Fruit fly (Drosophila melanogaster) whole organism, embryonic: Measurements from ENCODE around the gene CG4025.

Source experiments
- ATbp ChIP-seq: fragments of 200-800 bp; sonication (Bioruptor generic); optimal IDR thresholded peaks from 2 replicates; lab custom pipeline; 2017; ENCODE audit warnings: missing biosample characterization, mild to moderate bottlenecking, missing genetic modification characterization, missing genetic modification reagents
- Atf-2 ChIP-seq: fragments of 200-800 bp; sonication (Bioruptor generic); optimal IDR thresholded peaks from 2 replicates; lab custom pipeline; 2016; ENCODE audit warnings: missing biosample characterization, missing genetic modification characterization
- B-H1 ChIP-seq: fragments of 200-800 bp; sonication (Bioruptor generic); IDR thresholded peaks from 3 replicates; pipeline ENCODE4 v1.3.6; 2022; ENCODE audit warnings: missing biosample characterization, missing genetic modification characterization
- CG10267 ChIP-seq: fragments of 200-800 bp; sonication (Bioruptor generic); optimal IDR thresholded peaks from 2 replicates; lab custom pipeline; 2018; ENCODE audit warnings: missing biosample characterization, mild to moderate bottlenecking, missing genetic modification characterization, moderate library complexity
- CG11247 ChIP-seq: fragments of 200-800 bp; sonication (Bioruptor generic); IDR thresholded peaks from 2 replicates; pipeline ENCODE4 v1.3.6; 2022; ENCODE audit warnings: missing biosample characterization, missing genetic modification characterization
- CG12236 ChIP-seq: fragments of 200-800 bp; sonication (Bioruptor generic); optimal IDR thresholded peaks from 2 replicates; lab custom pipeline; 2016; ENCODE audit warnings: missing biosample characterization, missing genetic modification characterization
- CG14860 ChIP-seq: fragments of 200-800 bp; sonication (Bioruptor generic); IDR thresholded peaks from 3 replicates; pipeline ENCODE4 v1.3.6; 2022; ENCODE audit warnings: missing biosample characterization, missing genetic modification characterization; ENCODE audit not compliant: partially characterized antibody
- CG15011 ChIP-seq: fragments of 200-800 bp; sonication (Bioruptor generic); optimal IDR thresholded peaks from 3 replicates; lab custom pipeline; 2018; ENCODE audit warnings: missing biosample characterization, mild to moderate bottlenecking, missing genetic modification characterization
- CG15601 ChIP-seq: fragments of 200-800 bp; sonication (Bioruptor generic); optimal IDR thresholded peaks from 3 replicates; lab custom pipeline; 2019; ENCODE audit warnings: missing biosample characterization, mild to moderate bottlenecking, missing genetic modification characterization, moderate library complexity
- CG17912 ChIP-seq: fragments of 200-800 bp; sonication (Bioruptor generic); optimal IDR thresholded peaks from 2 replicates; lab custom pipeline; 2018; ENCODE audit warnings: missing biosample characterization, mild to moderate bottlenecking, missing genetic modification characterization
- CG18619 ChIP-seq: fragments of 200-800 bp; sonication (Bioruptor generic); optimal IDR thresholded peaks from 3 replicates; lab custom pipeline; 2017; ENCODE audit warnings: missing biosample characterization, mild to moderate bottlenecking, missing genetic modification characterization
- CG18764 ChIP-seq: fragments of 200-800 bp; sonication (Bioruptor generic); optimal IDR thresholded peaks from 3 replicates; lab custom pipeline; 2016; ENCODE audit warnings: missing biosample characterization, missing genetic modification characterization
- CG31388 ChIP-seq: fragments of 200-800 bp; sonication (Bioruptor generic); optimal IDR thresholded peaks from 2 replicates; lab custom pipeline; 2016; ENCODE audit warnings: missing biosample characterization, missing genetic modification characterization
- CG33557 ChIP-seq: fragments of 200-800 bp; sonication (Bioruptor generic); optimal IDR thresholded peaks from 2 replicates; lab custom pipeline; 2019; ENCODE audit warnings: missing biosample characterization, mild to moderate bottlenecking, missing genetic modification characterization, moderate library complexity
- CG3726 ChIP-seq: fragments of 200-800 bp; sonication (Bioruptor generic); IDR thresholded peaks from 3 replicates; pipeline ENCODE4, ENCODE4 v1.3.6; 2022; ENCODE audit warnings: missing biosample characterization, missing genetic modification characterization
- CG4730 ChIP-seq: fragments of 200-800 bp; sonication (Bioruptor generic); IDR thresholded peaks from 2 replicates; pipeline ENCODE4 v1.3.6; 2022; ENCODE audit warnings: missing biosample characterization, missing genetic modification characterization
- CG9727 ChIP-seq: fragments of 200-800 bp; sonication (Bioruptor generic); optimal IDR thresholded peaks from 3 replicates; lab custom pipeline; 2017; ENCODE audit warnings: missing biosample characterization, mild to moderate bottlenecking, missing genetic modification characterization
- CG9817 ChIP-seq: fragments of 200-800 bp; sonication (Bioruptor generic); optimal IDR thresholded peaks from 2 replicates; lab custom pipeline; 2018; ENCODE audit warnings: missing biosample characterization, mild to moderate bottlenecking, missing genetic modification characterization, moderate library complexity
- CTCF ChIP-seq: fragments of 200-800 bp; sonication (Bioruptor generic); optimal IDR thresholded peaks from 2 replicates; lab custom pipeline; 2017; ENCODE audit warnings: missing biosample characterization, mild to moderate bottlenecking, missing genetic modification characterization, moderate library complexity
- Dbx ChIP-seq: fragments of 200-800 bp; sonication (Bioruptor generic); IDR thresholded peaks from 3 replicates; pipeline ENCODE4 v1.3.6; 2022; ENCODE audit warnings: missing biosample characterization, missing genetic modification characterization
- Dfd ChIP-seq, 2 experiments: fragments of >200 bp; optimal IDR thresholded peaks; 2 replicates each; lab custom pipeline; 2017; ENCODE audit warnings: missing biosample characterization in 2 of 2, missing genetic modification characterization in 2 of 2
- E2f1 ChIP-seq: fragments of 200-800 bp; sonication (Bioruptor generic); IDR thresholded peaks from 2 replicates; pipeline ENCODE4 v1.3.6; 2022; ENCODE audit warnings: missing biosample characterization, missing genetic modification characterization
- ERR ChIP-seq: fragments of 200-800 bp; sonication (Bioruptor generic); optimal IDR thresholded peaks from 2 replicates; lab custom pipeline; 2016; ENCODE audit warnings: missing biosample characterization, missing genetic modification characterization
- Fer1 ChIP-seq: fragments of 200-800 bp; sonication (Bioruptor generic); optimal IDR thresholded peaks from 2 replicates; lab custom pipeline; 2017; ENCODE audit warnings: missing biosample characterization, mild to moderate bottlenecking, missing genetic modification characterization
- HmgD ChIP-seq: fragments of 200-800 bp; sonication (Bioruptor generic); optimal IDR thresholded peaks from 3 replicates; lab custom pipeline; 2016; ENCODE audit warnings: missing biosample characterization, missing genetic modification characterization
- Mes4 ChIP-seq: fragments of 200-800 bp; sonication (Bioruptor generic); optimal IDR thresholded peaks from 2 replicates; lab custom pipeline; 2016; ENCODE audit warnings: missing biosample characterization, missing genetic modification characterization
- NK7.1 ChIP-seq: fragments of 200-800 bp; sonication (Bioruptor generic); optimal IDR thresholded peaks from 3 replicates; lab custom pipeline; 2016; ENCODE audit warnings: missing biosample characterization, missing genetic modification characterization
- Nf-YC ChIP-seq: fragments of 200-800 bp; optimal IDR thresholded peaks from 3 replicates; lab custom pipeline; 2019; ENCODE audit warnings: missing biosample characterization, mild to moderate bottlenecking, missing genetic modification characterization, moderate library complexity
- Poxn ChIP-seq: fragments of 200-800 bp; sonication (Bioruptor generic); IDR thresholded peaks from 2 replicates; pipeline ENCODE4 v1.3.6; 2022; ENCODE audit warnings: missing biosample characterization, missing genetic modification characterization
- Rx ChIP-seq: fragments of 200-800 bp; sonication (Bioruptor generic); IDR thresholded peaks from 2 replicates; pipeline ENCODE4 v1.3.6; 2022; ENCODE audit warnings: missing biosample characterization, missing genetic modification characterization
- Stat92E ChIP-seq, 3 experiments: fragments of >200 bp in 2 of 3; fragments of 200-800 bp in 1 of 3; sonication (Bioruptor generic) in 1 of 3; optimal IDR thresholded peaks; 2 replicates each; lab custom pipeline; 2017 to 2019; ENCODE audit warnings: missing biosample characterization in 3 of 3, missing genetic modification characterization in 3 of 3, mild to moderate bottlenecking in 1 of 3, moderate library complexity in 1 of 3
- Usf ChIP-seq: fragments of 200-800 bp; sonication (Bioruptor generic); optimal IDR thresholded peaks from 2 replicates; lab custom pipeline; 2017; ENCODE audit warnings: missing genotype, missing biosample characterization, missing genetic modification characterization
- ab ChIP-seq: fragments of 200-800 bp; sonication (Bioruptor generic); optimal IDR thresholded peaks from 2 replicates; lab custom pipeline; 2016; ENCODE audit warnings: missing biosample characterization, missing genetic modification characterization
- aop ChIP-seq: fragments of 200-800 bp; sonication (Bioruptor generic); IDR thresholded peaks from 2 replicates; pipeline ENCODE4 v1.3.6; 2022; ENCODE audit warnings: missing biosample characterization, missing genetic modification characterization
- bab2 ChIP-seq: fragments of 200-800 bp; sonication (Bioruptor generic); optimal IDR thresholded peaks from 2 replicates; lab custom pipeline; 2016; ENCODE audit warnings: missing biosample characterization, missing genetic modification characterization
- cwo ChIP-seq: fragments of 200-800 bp; sonication (Bioruptor generic); optimal IDR thresholded peaks from 3 replicates; lab custom pipeline; 2017; ENCODE audit warnings: missing biosample characterization, missing genetic modification characterization, mild to moderate bottlenecking, moderate library complexity, missing genetic modification reagents
- dati ChIP-seq: fragments of 200-800 bp; sonication (Bioruptor generic); IDR thresholded peaks from 2 replicates; pipeline ENCODE4 v1.3.6; 2022; ENCODE audit warnings: missing biosample characterization, missing genetic modification characterization
- disco-r ChIP-seq: fragments of 200-800 bp; sonication (Bioruptor generic); optimal IDR thresholded peaks from 2 replicates; lab custom pipeline; 2016; ENCODE audit warnings: missing biosample characterization, missing genetic modification characterization
- fu2 ChIP-seq: fragments of 200-800 bp; sonication (Bioruptor generic); optimal IDR thresholded peaks from 2 replicates; lab custom pipeline; 2016; ENCODE audit warnings: missing biosample characterization, missing genetic modification characterization
- grau ChIP-seq: fragments of 200-800 bp; optimal IDR thresholded peaks from 3 replicates; lab custom pipeline; 2019; ENCODE audit warnings: missing biosample characterization, mild to moderate bottlenecking, missing genetic modification characterization, moderate library complexity
- gsb-n ChIP-seq: fragments of 200-800 bp; sonication (Bioruptor generic); optimal IDR thresholded peaks from 3 replicates; lab custom pipeline; 2018; ENCODE audit warnings: missing biosample characterization, mild to moderate bottlenecking, missing genetic modification characterization
- hbn ChIP-seq: fragments of 200-800 bp; sonication (Bioruptor generic); IDR thresholded peaks from 2 replicates; pipeline ENCODE4 v1.3.6; 2022; ENCODE audit warnings: missing biosample characterization, missing genetic modification characterization; ENCODE audit not compliant: partially characterized antibody
- kah ChIP-seq: fragments of 200-800 bp; sonication (Bioruptor generic); optimal IDR thresholded peaks from 2 replicates; lab custom pipeline; 2018; ENCODE audit warnings: missing biosample characterization, mild to moderate bottlenecking, missing genetic modification characterization
- maf-S ChIP-seq: fragments of 200-800 bp; sonication (Bioruptor generic); optimal IDR thresholded peaks from 2 replicates; lab custom pipeline; 2016; ENCODE audit warnings: missing biosample characterization, missing genetic modification characterization
- mam ChIP-seq: fragments of 200-800 bp; sonication (Bioruptor generic); optimal IDR thresholded peaks from 3 replicates; lab custom pipeline; 2016; ENCODE audit warnings: missing biosample characterization, missing genetic modification characterization
- nau ChIP-seq: fragments of 200-800 bp; sonication (Bioruptor generic); optimal IDR thresholded peaks from 3 replicates; lab custom pipeline; 2017; ENCODE audit warnings: missing biosample characterization, mild to moderate bottlenecking, missing genetic modification characterization, missing genetic modification reagents
- onecut ChIP-seq: fragments of 200-800 bp; sonication (Bioruptor generic); IDR thresholded peaks from 2 replicates; pipeline ENCODE4 v1.3.6; 2022; ENCODE audit warnings: missing biosample characterization, missing genetic modification characterization
- row ChIP-seq: fragments of 200-800 bp; sonication (Bioruptor generic); IDR thresholded peaks from 3 replicates; pipeline ENCODE4 v1.3.6; 2022; ENCODE audit warnings: missing biosample characterization, missing genetic modification characterization
- slou ChIP-seq: fragments of 200-800 bp; sonication (Bioruptor generic); optimal IDR thresholded peaks from 3 replicates; lab custom pipeline; 2016; ENCODE audit warnings: missing biosample characterization, missing genetic modification characterization
- sr ChIP-seq: fragments of 200-800 bp; sonication (Bioruptor generic); IDR thresholded peaks from 3 replicates; pipeline ENCODE4 v1.3.6; 2022; ENCODE audit warnings: missing biosample characterization, missing genetic modification characterization
- stwl ChIP-seq: fragments of 200-800 bp; sonication (Bioruptor generic); optimal IDR thresholded peaks from 3 replicates; lab custom pipeline; 2018; ENCODE audit warnings: missing biosample characterization, mild to moderate bottlenecking, missing genetic modification characterization, moderate library complexity
- tio ChIP-seq: fragments of 200-800 bp; sonication (Bioruptor generic); optimal IDR thresholded peaks from 2 replicates; lab custom pipeline; 2017; ENCODE audit warnings: missing biosample characterization, missing genetic modification characterization, inconsistent platforms

CG4025 gene

DNA sequence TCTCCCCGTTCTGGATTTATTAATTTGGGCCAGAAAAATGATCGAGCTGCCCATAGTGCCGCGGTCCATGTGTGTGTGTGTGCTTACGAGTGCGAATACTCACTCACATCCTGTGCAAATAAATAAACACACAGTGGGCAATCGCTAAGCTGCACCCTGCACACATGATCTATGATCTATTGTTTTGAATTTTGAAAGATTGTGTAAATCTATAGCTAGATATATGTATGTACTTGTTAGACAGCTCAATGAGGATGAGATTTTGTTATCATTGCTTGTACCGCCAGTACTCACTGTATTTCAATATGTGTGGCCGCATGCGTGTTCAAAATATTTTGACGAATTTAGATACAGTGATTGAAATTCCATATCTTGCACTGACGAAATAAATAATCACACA lies 6.3 kb downstream of the CG4025 start (continued):
- no peak for TF ChIP-seq CG17912
- no peak for TF ChIP-seq stwl (tag; lab: Kevin White, UChicago)
- peak; percentile 71 for TF ChIP-seq row (GFP tag; lab: Robert Waterston, UW)
- no peak for TF ChIP-seq nau (GFP tag; lab: Kevin White, UChicago)
- TF ChIP-seq fu2 (GFP tag; lab: Kevin White, UChicago) = peak; percentile 52
- TF ChIP-seq CG9727 (GFP tag; lab: Kevin White, UChicago) = peak; percentile 29
- TF ChIP-seq onecut = no peak
- TF ChIP-seq ab = peak; percentile 59
- no peak for TF ChIP-seq hbn
- peak; percentile 48 for TF ChIP-seq cwo (GFP tag; lab: Kevin White, UChicago)
- no peak for TF ChIP-seq CG15011
- TF ChIP-seq Mes4 = no peak
- no peak for TF ChIP-seq CTCF (GFP tag; lab: Kevin White, UChicago)
- no peak for TF ChIP-seq ERR (GFP tag; lab: Kevin White, UChicago)
- TF ChIP-seq CG33557 (GFP tag; lab: Kevin White, UChicago) = no peak
- no peak for TF ChIP-seq ATbp (GFP tag; lab: Kevin White, UChicago)
- no peak for TF ChIP-seq kah (GFP tag; lab: Kevin White, UChicago)
- peak; percentile 23 for TF ChIP-seq bab2
- peak; percentile 80 for TF ChIP-seq mam (GFP tag; lab: Kevin White, UChicago)
- TF ChIP-seq CG9817 (tag; lab: Kevin White, UChicago) = peak; percentile 82
- TF ChIP-seq gsb-n (tag; lab: Kevin White, UChicago) = no peak
- peak; percentile 51; the same call in 1 of the 2 replicates for TF ChIP-seq E2f1 (GFP tag; lab: Robert Waterston, UW)
- no peak for TF ChIP-seq CG18764 (GFP tag; lab: Kevin White, UChicago)
- TF ChIP-seq Dfd (GFP tag; optimal IDR thresholded peaks at IDR 0.05; lab: Kevin White, UChicago) = no peak
- TF ChIP-seq Stat92E (GFP tag; optimal IDR thresholded peaks at IDR 0.05; lab: Kevin White, UChicago) = no peak
- peak; percentile 48; the same call in 2 of the 3 replicates for TF ChIP-seq B-H1
- TF ChIP-seq maf-S (GFP tag; lab: Kevin White, UChicago) = no peak
- TF ChIP-seq NK7.1 (GFP tag; lab: Kevin White, UChicago) = no peak
- peak; percentile 12 for TF ChIP-seq Atf-2 (GFP tag; lab: Kevin White, UChicago)
- TF ChIP-seq CG4730 (GFP tag; lab: Robert Waterston, UW) = no peak
- TF ChIP-seq Rx (GFP tag; lab: Robert Waterston, UW) = peak; percentile 41; the same call in 1 of the 2 replicates
- peak; percentile 76 for TF ChIP-seq Dbx (GFP tag; lab: Robert Waterston, UW)
- TF ChIP-seq CG18619 (GFP tag; lab: Kevin White, UChicago) = peak; percentile 32
- no peak for TF ChIP-seq disco-r (GFP tag; lab: Kevin White, UChicago)
- 0 out of 2 replicates have a peak, but pooled peaks have one; percentile 20 for TF ChIP-seq dati (GFP tag; lab: Robert Waterston, UW)
- peak; percentile 40 for TF ChIP-seq Usf (GFP tag; lab: Kevin White, UChicago)
- TF ChIP-seq CG12236 (GFP tag; lab: Kevin White, UChicago) = no peak
- TF ChIP-seq CG3726 (GFP tag; lab: Robert Waterston, UW) = no peak
- TF ChIP-seq CG14860 (GFP tag; lab: Robert Waterston, UW) = no peak
- no peak for TF ChIP-seq slou (GFP tag; lab: Kevin White, UChicago)
- no peak for TF ChIP-seq sr
- TF ChIP-seq Poxn = peak; percentile 53; the same call in 1 of the 2 replicates
- TF ChIP-seq CG11247 (GFP tag; lab: Robert Waterston, UW) = peak; percentile 66
- no peak for TF ChIP-seq CG10267 (tag; lab: Kevin White, UChicago)
- TF ChIP-seq grau (tag; lab: Kevin White, UChicago) = peak; percentile 90
- TF ChIP-seq aop (GFP tag; lab: Robert Waterston, UW) = no peak
- TF ChIP-seq Nf-YC (tag; lab: Kevin White, UChicago) = no peak
- peak; percentile 36 for TF ChIP-seq HmgD
- TF ChIP-seq CG31388 (GFP tag; lab: Kevin White, UChicago) = no peak
- no peak for TF ChIP-seq CG15601 (tag; lab: Kevin White, UChicago)
- TF ChIP-seq Fer1 (GFP tag; lab: Kevin White, UChicago) = peak; percentile 39
- TF ChIP-seq tio (GFP tag; lab: Kevin White, UChicago) = no peak
